Fruit fly (Drosophila melanogaster) whole organism, wandering third instar larva: ENCODE results near the gene por.

Experiments
- Dif ChIP-seq: fragments of 200-275, 200-300 bp; sonication (Bioruptor generic); optimal IDR thresholded peaks from 2 replicates; lab custom pipeline; 2018; ENCODE audit warnings: missing biosample characterization, missing genetic modification characterization; ENCODE audit not compliant: partially characterized antibody
- Myc ChIP-seq: fragments of >200 bp; optimal IDR thresholded peaks from 2 replicates; lab custom pipeline; 2017
- fru ChIP-seq: fragments of 200-800 bp; sonication (Bioruptor generic); optimal IDR thresholded peaks from 3 replicates; lab custom pipeline; 2016; ENCODE audit warnings: missing biosample characterization, mild to moderate bottlenecking, missing genetic modification characterization
- h ChIP-seq: fragments of 200-800 bp; sonication (Bioruptor generic); optimal IDR thresholded peaks from 3 replicates; lab custom pipeline; 2016; ENCODE audit warnings: missing biosample characterization, mild to moderate bottlenecking, missing genetic modification characterization
- pan ChIP-seq: fragments of >200 bp; optimal IDR thresholded peaks from 2 replicates; lab custom pipeline; 2017

- no peak for TF ChIP-seq Dif (GFP tag; lab: Kevin White, UChicago)
- peak; percentile 20 for TF ChIP-seq h (GFP tag; lab: Kevin White, UChicago)
- peak; percentile 13 for TF ChIP-seq fru (GFP tag; lab: Kevin White, UChicago)
- TF ChIP-seq Myc (lab: Kevin White, UChicago), result no peak
- no peak for TF ChIP-seq pan
Observed at dm6 chrX:18407394-18407721, 27.7 kb upstream of the por start.
